Worm (Caenorhabditis elegans): Measurements from ENCODE around the gene Y27F2A.10.
"Not testable (repeated sequence)": the region's sequence is repeated elsewhere in the genome, so short reads cannot be mapped to it uniquely, and the experiment has no call there.

The Y27F2A.10 gene

ce11 chrII:3184858-3185257 is 12.8 kb upstream of the Y27F2A.10 start, which contains the start of gene sri-78:
TSS of gene sri-78 (plus strand) at chrII:3185158.
- TF ChIP-seq B0310.2, tra-4, aly-1 (tag; optimal IDR thresholded peaks at IDR 0.05): not testable (repeated sequence)

ce11 chrII:3183300-3183840 is 11.3 kb upstream of the Y27F2A.10 start, which contains the start of the genes Y27F2A.6 and Y27F2A.8:
TSS of gene Y27F2A.6 (minus strand) at chrII:3183400.
TSS of gene Y27F2A.8 (plus strand) at chrII:3183790.
- TF ChIP-seq hnd-1 (tag; optimal IDR thresholded peaks at IDR 0.05); sea-1 (GFP tag; conservative IDR thresholded peaks at IDR 0.05); F13C5.2 (tag; optimal IDR thresholded peaks at IDR 0.05): not testable (repeated sequence)

ce11 chrII:3177663-3178062 is 5.6 kb upstream of the Y27F2A.10 start, which contains the start of gene sri-40:
TSS of gene sri-40 (plus strand) at chrII:3177963.
- not testable (repeated sequence) for TF ChIP-seq B0310.2 (tag; optimal IDR thresholded peaks at IDR 0.05); aly-1 (tag; optimal IDR thresholded peaks at IDR 0.05); ceh-13 (GFP tag; optimal IDR thresholded peaks at IDR 0.05)

ce11 chrII:3170089-3170488 is 2.0 kb downstream of the Y27F2A.10 start, which contains the start of gene fbxc-55:
TSS of gene fbxc-55 (minus strand) at chrII:3170189.
- TF ChIP-seq F13C5.2 (tag; optimal IDR thresholded peaks at IDR 0.05) = no peak
- no peak for TF ChIP-seq tbx-11 (GFP tag; IDR thresholded peaks at IDR 0.05)
- TF ChIP-seq ceh-13 (GFP tag; optimal IDR thresholded peaks at IDR 0.05) = no peak
- TF ChIP-seq pes-1 (GFP tag; IDR thresholded peaks at IDR 0.05) = no peak
- TF ChIP-seq hmbx-1 (tag; optimal IDR thresholded peaks at IDR 0.05) = no peak
- TF ChIP-seq hnd-1 (tag; optimal IDR thresholded peaks at IDR 0.05) = no peak
- no peak for TF ChIP-seq flt-1 (GFP tag; IDR thresholded peaks at IDR 0.05)

- TF ChIP-seq hmg-4 (GFP tag; optimal IDR thresholded peaks at IDR 0.05) (no peak), ceh-13 (GFP tag; optimal IDR thresholded peaks at IDR 0.05) (no peak), pes-1 (GFP tag; IDR thresholded peaks at IDR 0.05) (no peak), hnd-1 (tag; optimal IDR thresholded peaks at IDR 0.05) (no peak), hmbx-1 (tag; optimal IDR thresholded peaks at IDR 0.05) (no peak), B0310.2 (tag; optimal IDR thresholded peaks at IDR 0.05) (no peak), aly-1 (tag; optimal IDR thresholded peaks at IDR 0.05) (no peak), scrt-1 (GFP tag; IDR thresholded peaks at IDR 0.05) (no peak)
These were observed 13.1 kb downstream of the Y27F2A.10 start, which contains the start of gene sri-34 for ce11 chrII:3158985-3159384. TSS of gene sri-34 (minus strand) at chrII:3159085.

- TF ChIP-seq hmbx-1 (tag; optimal IDR thresholded peaks at IDR 0.05) (no peak), ets-7 (tag; optimal IDR thresholded peaks at IDR 0.05) (no peak), tra-4 (tag; optimal IDR thresholded peaks at IDR 0.05) (no peak), flt-1 (GFP tag; IDR thresholded peaks at IDR 0.05) (no peak), F13C5.2 (tag; optimal IDR thresholded peaks at IDR 0.05) (no peak), aly-1 (tag; optimal IDR thresholded peaks at IDR 0.05) (no peak), ama-1 (optimal IDR thresholded peaks at IDR 0.05) (no peak), B0310.2 (tag; optimal IDR thresholded peaks at IDR 0.05) (no peak), tbx-11 (GFP tag; IDR thresholded peaks at IDR 0.05) (no peak), pes-1 (GFP tag; IDR thresholded peaks at IDR 0.05) (no peak), scrt-1 (GFP tag; IDR thresholded peaks at IDR 0.05) (no peak), hnd-1 (tag; optimal IDR thresholded peaks at IDR 0.05) (no peak), ceh-36 (tag; optimal IDR thresholded peaks at IDR 0.05) (no peak), hmg-4 (GFP tag; optimal IDR thresholded peaks at IDR 0.05) (no peak), sea-1 (GFP tag; conservative IDR thresholded peaks at IDR 0.05) (no peak), ceh-13 (GFP tag; optimal IDR thresholded peaks at IDR 0.05) (no peak), tbx-37 (GFP tag; conservative IDR thresholded peaks at IDR 0.05) (no peak)
These were observed 15.3 kb downstream of the Y27F2A.10 start, which contains the start of gene sri-33 for ce11 chrII:3156749-3157148. TSS of gene sri-33 (minus strand) at chrII:3156849.

ce11 chrII:3154383-3154782 is 17.7 kb downstream of the Y27F2A.10 start, which contains the start of gene sri-32:
TSS of gene sri-32 (minus strand) at chrII:3154483.
- TF ChIP-seq ets-7 (tag; optimal IDR thresholded peaks at IDR 0.05) (no peak), aly-1 (tag; optimal IDR thresholded peaks at IDR 0.05) (no peak), ama-1 (optimal IDR thresholded peaks at IDR 0.05) (no peak), F13C5.2 (tag; optimal IDR thresholded peaks at IDR 0.05) (no peak), hmbx-1 (tag; optimal IDR thresholded peaks at IDR 0.05) (no peak), ceh-36 (tag; optimal IDR thresholded peaks at IDR 0.05) (no peak), flt-1 (GFP tag; IDR thresholded peaks at IDR 0.05) (no peak), tbx-37 (GFP tag; conservative IDR thresholded peaks at IDR 0.05) (no peak), tbx-11 (GFP tag; IDR thresholded peaks at IDR 0.05) (no peak), tra-4 (tag; optimal IDR thresholded peaks at IDR 0.05) (no peak), hnd-1 (tag; optimal IDR thresholded peaks at IDR 0.05) (no peak), scrt-1 (GFP tag; IDR thresholded peaks at IDR 0.05) (no peak), ceh-13 (GFP tag; optimal IDR thresholded peaks at IDR 0.05) (no peak), sea-1 (GFP tag; conservative IDR thresholded peaks at IDR 0.05) (no peak), pes-1 (GFP tag; IDR thresholded peaks at IDR 0.05) (no peak), B0310.2 (tag; optimal IDR thresholded peaks at IDR 0.05) (no peak), hmg-4 (GFP tag; optimal IDR thresholded peaks at IDR 0.05) (no peak)

- TF ChIP-seq ceh-36 (tag; optimal IDR thresholded peaks at IDR 0.05) (no peak), F13C5.2 (tag; optimal IDR thresholded peaks at IDR 0.05) (no peak), aly-1 (tag; optimal IDR thresholded peaks at IDR 0.05) (no peak), tbx-11 (GFP tag; IDR thresholded peaks at IDR 0.05) (no peak), pes-1 (GFP tag; IDR thresholded peaks at IDR 0.05) (no peak), tra-4 (tag; optimal IDR thresholded peaks at IDR 0.05) (no peak), sea-1 (GFP tag; conservative IDR thresholded peaks at IDR 0.05) (no peak)
These were observed 20.5 kb downstream of the Y27F2A.10 start, which contains the start of the genes T10D4.14 and T10D4.19 for ce11 chrII:3151615-3152014. TSS of gene T10D4.14 (minus strand) at chrII:3151715. TSS of gene T10D4.19 (plus strand) at chrII:3151918.
